Worm (Caenorhabditis elegans) whole organism, midembryonic: ENCODE results near the gene C49F5.13.

Experiments used
- T22C8.4 ChIP-seq: fragments of 200-800 bp; sonication (Bioruptor generic); IDR thresholded peaks from 2 replicates; pipeline ENCODE4 v1.3.6; 2022; ENCODE audit warnings: missing genetic modification characterization, missing compliant biosample characterization
- cog-1 ChIP-seq: sonication (generic microtip); optimal IDR thresholded peaks from 2 replicates; lab custom pipeline; 2016; ENCODE audit warnings: missing genetic modification characterization, missing compliant biosample characterization
- flt-1 ChIP-seq: fragments of 200-800 bp; sonication (Bioruptor generic); IDR thresholded peaks from 2 replicates; pipeline ENCODE4 v1.3.6; 2022; ENCODE audit warnings: missing genetic modification characterization, missing compliant biosample characterization
- klf-2 ChIP-seq: fragments of 200-800 bp; sonication (Bioruptor generic); conservative IDR thresholded peaks from 2 replicates; pipeline ENCODE4 v1.3.6; 2022; ENCODE audit warnings: missing genetic modification reagents, missing genetic modification characterization, missing compliant biosample characterization
- med-1 ChIP-seq: sonication (generic microtip); optimal IDR thresholded peaks from 2 replicates; lab custom pipeline; 2017; ENCODE audit warnings: missing genetic modification characterization, mild to moderate bottlenecking, missing compliant biosample characterization, antibody characterized with exemption, missing genetic modification reagents; ENCODE audit not compliant: insufficient read depth
- ref-1 ChIP-seq: fragments of 200-800 bp; sonication (Bioruptor generic); conservative IDR thresholded peaks from 2 replicates; pipeline ENCODE4 v1.3.6; 2022; ENCODE audit warnings: missing genetic modification reagents, missing genetic modification characterization, missing compliant biosample characterization
- ztf-23 ChIP-seq: fragments of 200-800 bp; sonication (Bioruptor generic); IDR thresholded peaks from 2 replicates; pipeline ENCODE4 v1.3.6; 2022; ENCODE audit warnings: missing genetic modification reagents, missing genetic modification characterization, missing compliant biosample characterization

- TF ChIP-seq klf-2 (GFP tag; lab: Robert Waterston, UW) (no peak), flt-1 (GFP tag; lab: Robert Waterston, UW) (no peak), ztf-23 (GFP tag; lab: Robert Waterston, UW) (no peak), ref-1 (GFP tag; lab: Robert Waterston, UW) (no peak), cog-1 (tag; lab: Kevin White, UChicago) (no peak), T22C8.4 (GFP tag; lab: Robert Waterston, UW) (no peak), med-1 (GFP tag; lab: Kevin White, UChicago) (no peak)
Observed at ce11 chrX:11993327-11993726, 32.1 kb downstream of the C49F5.13 start.
